Fruit fly (Drosophila melanogaster) whole organism, embryonic: ENCODE data around the gene CG31538.

Experiments used
- B-H2 ChIP-seq: fragments of 200-800 bp; sonication (Bioruptor generic); optimal IDR thresholded peaks from 2 replicates; lab custom pipeline; 2018; ENCODE audit warnings: missing biosample characterization, mild to moderate bottlenecking, missing genetic modification characterization
- CG11093 ChIP-seq: fragments of 200-800 bp; sonication (Bioruptor generic); IDR thresholded peaks from 3 replicates; pipeline ENCODE4 v1.3.6; 2022; ENCODE audit warnings: missing biosample characterization, missing genetic modification characterization
- CG11696 ChIP-seq: fragments of 200-800 bp; sonication (Bioruptor generic); IDR thresholded peaks from 2 replicates; pipeline ENCODE4 v1.3.6; 2022; ENCODE audit warnings: missing biosample characterization, missing genetic modification characterization
- CG12236 ChIP-seq: fragments of 200-800 bp; sonication (Bioruptor generic); optimal IDR thresholded peaks from 2 replicates; lab custom pipeline; 2016; ENCODE audit warnings: missing biosample characterization, missing genetic modification characterization
- CG12391 ChIP-seq: fragments of 200-800 bp; sonication (Bioruptor generic); optimal IDR thresholded peaks from 3 replicates; lab custom pipeline; 2018; ENCODE audit warnings: missing biosample characterization, mild to moderate bottlenecking, missing genetic modification characterization, moderate library complexity
- CG14014 ChIP-seq: fragments of 200-800 bp; sonication (Bioruptor generic); IDR thresholded peaks from 2 replicates; pipeline ENCODE4 v1.3.6; 2022; ENCODE audit warnings: missing biosample characterization, missing genetic modification characterization
- CG15011 ChIP-seq: fragments of 200-800 bp; sonication (Bioruptor generic); optimal IDR thresholded peaks from 3 replicates; lab custom pipeline; 2018; ENCODE audit warnings: missing biosample characterization, mild to moderate bottlenecking, missing genetic modification characterization
- CG16779 ChIP-seq: fragments of 200-800 bp; sonication (Bioruptor generic); IDR thresholded peaks from 2 replicates; pipeline ENCODE4 v1.3.6; 2022; ENCODE audit warnings: missing biosample characterization, missing genetic modification characterization
- CG17912 ChIP-seq: fragments of 200-800 bp; sonication (Bioruptor generic); optimal IDR thresholded peaks from 2 replicates; lab custom pipeline; 2018; ENCODE audit warnings: missing biosample characterization, mild to moderate bottlenecking, missing genetic modification characterization
- CG2202 ChIP-seq: fragments of 200-800 bp; sonication (Bioruptor generic); optimal IDR thresholded peaks from 2 replicates; lab custom pipeline; 2018; ENCODE audit warnings: missing biosample characterization, mild to moderate bottlenecking, missing genetic modification characterization
- CG2889 ChIP-seq: fragments of 200-800 bp; sonication (Bioruptor generic); IDR thresholded peaks from 3 replicates; pipeline ENCODE4 v1.3.6; 2022; ENCODE audit warnings: missing biosample characterization, missing genetic modification characterization
- CG4617 ChIP-seq: fragments of 200-800 bp; sonication (Bioruptor generic); optimal IDR thresholded peaks from 3 replicates; lab custom pipeline; 2016; ENCODE audit warnings: missing biosample characterization, missing genetic modification characterization, borderline replicate concordance
- CG4707 ChIP-seq: fragments of 200-800 bp; sonication (Bioruptor generic); optimal IDR thresholded peaks from 2 replicates; lab custom pipeline; 2018; ENCODE audit warnings: missing biosample characterization, mild to moderate bottlenecking, missing genetic modification characterization, moderate library complexity
- CG6654 ChIP-seq: fragments of 200-800 bp; sonication (Bioruptor generic); optimal IDR thresholded peaks from 2 replicates; lab custom pipeline; 2017; ENCODE audit warnings: missing biosample characterization, mild to moderate bottlenecking, missing genetic modification characterization
- CG7786 ChIP-seq: fragments of 200-800 bp; sonication (Bioruptor generic); optimal IDR thresholded peaks from 2 replicates; lab custom pipeline; 2016; ENCODE audit warnings: missing biosample characterization, missing genetic modification characterization
- CG7963 ChIP-seq: fragments of 200-800 bp; sonication (Bioruptor generic); IDR thresholded peaks from 3 replicates; pipeline ENCODE4 v1.3.6; 2022; ENCODE audit warnings: missing biosample characterization, missing genetic modification characterization; ENCODE audit not compliant: partially characterized antibody
- CG8089 ChIP-seq: fragments of 200-800 bp; sonication (Bioruptor generic); optimal IDR thresholded peaks from 3 replicates; lab custom pipeline; 2016; ENCODE audit warnings: missing biosample characterization, missing genetic modification characterization
- CG8478 ChIP-seq: fragments of >200 bp; optimal IDR thresholded peaks from 2 replicates; lab custom pipeline; 2018
- Camta ChIP-seq: fragments of 200-800 bp; sonication (Bioruptor generic); optimal IDR thresholded peaks from 2 replicates; lab custom pipeline; 2016; ENCODE audit warnings: missing biosample characterization, missing genetic modification characterization
- CkIIα-i1 ChIP-seq: fragments of 200-800 bp; sonication (Bioruptor generic); IDR thresholded peaks from 2 replicates; pipeline ENCODE4 v1.3.6; 2022; ENCODE audit warnings: missing biosample characterization, missing genetic modification characterization
- CoRest ChIP-seq: fragments of 200-800 bp; sonication (Bioruptor generic); optimal IDR thresholded peaks from 3 replicates; lab custom pipeline; 2018; ENCODE audit warnings: missing biosample characterization, mild to moderate bottlenecking, missing genetic modification characterization, moderate library complexity
- Dip2 ChIP-seq: fragments of 200-800 bp; sonication (Bioruptor generic); IDR thresholded peaks from 2 replicates; pipeline ENCODE4 v1.3.6; 2022; ENCODE audit warnings: missing biosample characterization, missing genetic modification characterization
- Dll ChIP-seq: fragments of 200-800 bp; sonication (Bioruptor generic); IDR thresholded peaks from 4 replicates; pipeline ENCODE4 v1.3.6; 2022; ENCODE audit warnings: missing biosample characterization, missing genetic modification characterization; ENCODE audit not compliant: partially characterized antibody
- Elba2 ChIP-seq: fragments of 200-800 bp; sonication (Bioruptor generic); optimal IDR thresholded peaks from 3 replicates; lab custom pipeline; 2016; ENCODE audit warnings: missing biosample characterization, missing genetic modification characterization
- Hmx ChIP-seq: fragments of 200-800 bp; sonication (Bioruptor generic); optimal IDR thresholded peaks from 2 replicates; lab custom pipeline; 2016; ENCODE audit warnings: missing biosample characterization, missing genetic modification characterization
- Hr51 ChIP-seq, 2 experiments: fragments of 200-800 bp; sonication (Bioruptor generic); optimal IDR thresholded peaks; 2 replicates in 1 of 2; 3 replicates in 1 of 2; lab custom pipeline; 2016 to 2018; ENCODE audit warnings: missing biosample characterization in 2 of 2, missing genetic modification characterization in 2 of 2, mild to moderate bottlenecking in 1 of 2, moderate library complexity in 1 of 2
- Lhr ChIP-seq: fragments of 200-800 bp; sonication (Bioruptor generic); optimal IDR thresholded peaks from 3 replicates; lab custom pipeline; 2017; ENCODE audit warnings: mild to moderate bottlenecking, missing biosample characterization, missing genetic modification reagents, missing genetic modification characterization
- Mad ChIP-seq: fragments of 200-800 bp; sonication (Bioruptor generic); optimal IDR thresholded peaks from 2 replicates; lab custom pipeline; 2016; ENCODE audit warnings: missing biosample characterization, missing genetic modification characterization
- NK7.1 ChIP-seq: fragments of 200-800 bp; sonication (Bioruptor generic); optimal IDR thresholded peaks from 3 replicates; lab custom pipeline; 2016; ENCODE audit warnings: missing biosample characterization, missing genetic modification characterization
- Scr ChIP-seq: fragments of 200-800 bp; sonication (Bioruptor generic); IDR thresholded peaks from 2 replicates; pipeline ENCODE4 v1.3.6; 2022; ENCODE audit warnings: missing biosample characterization, missing genetic modification characterization; ENCODE audit not compliant: partially characterized antibody
- Ssrp ChIP-seq: fragments of 200-800 bp; sonication (Bioruptor generic); optimal IDR thresholded peaks from 2 replicates; lab custom pipeline; 2018; ENCODE audit warnings: missing biosample characterization, mild to moderate bottlenecking, missing genetic modification characterization, moderate library complexity
- ac ChIP-seq: fragments of 200-800 bp; sonication (Bioruptor generic); optimal IDR thresholded peaks from 3 replicates; lab custom pipeline; 2017; ENCODE audit warnings: missing biosample characterization, mild to moderate bottlenecking, missing genetic modification characterization
- btn ChIP-seq: fragments of 200-800 bp; sonication (Bioruptor generic); optimal IDR thresholded peaks from 2 replicates; lab custom pipeline; 2016; ENCODE audit warnings: missing biosample characterization, missing genetic modification characterization
- dan ChIP-seq: fragments of 200-800 bp; sonication (Bioruptor generic); IDR thresholded peaks from 2 replicates; pipeline ENCODE4 v1.3.6; 2022; ENCODE audit warnings: missing biosample characterization, missing genetic modification characterization
- dimm ChIP-seq: fragments of 200-800 bp; sonication (Bioruptor generic); IDR thresholded peaks from 2 replicates; pipeline ENCODE4 v1.3.6; 2022; ENCODE audit warnings: missing biosample characterization, missing genetic modification characterization
- ewg ChIP-seq: fragments of 200-800 bp; sonication (Bioruptor generic); optimal IDR thresholded peaks from 3 replicates; lab custom pipeline; 2017; ENCODE audit warnings: mild to moderate bottlenecking, missing biosample characterization, missing genetic modification reagents, missing genetic modification characterization
- eyg ChIP-seq: fragments of 200-800 bp; sonication (Bioruptor generic); optimal IDR thresholded peaks from 3 replicates; lab custom pipeline; 2016; ENCODE audit warnings: missing biosample characterization, missing genetic modification characterization
- gcm ChIP-seq: fragments of 200-800 bp; sonication (Bioruptor generic); optimal IDR thresholded peaks from 2 replicates; lab custom pipeline; 2019; ENCODE audit warnings: missing biosample characterization, mild to moderate bottlenecking, missing genetic modification characterization, moderate library complexity
- hkb ChIP-seq, 2 experiments: fragments of 200-800 bp in 1 of 2; fragments of >200 bp in 1 of 2; sonication (Bioruptor generic) in 1 of 2; IDR thresholded peaks in 1 of 2; optimal IDR thresholded peaks in 1 of 2; 2 replicates each; pipeline versions ENCODE4 v1.3.6 to Lab custom; 2017 to 2022; ENCODE audit warnings: missing biosample characterization in 1 of 2, missing genetic modification characterization in 1 of 2
- mld ChIP-seq: fragments of 200-800 bp; sonication (Bioruptor generic); IDR thresholded peaks from 3 replicates; pipeline ENCODE4 v1.3.6; 2022; ENCODE audit warnings: missing biosample characterization, missing genetic modification characterization; ENCODE audit not compliant: partially characterized antibody
- odd ChIP-seq: fragments of 200-800 bp; sonication (Bioruptor generic); optimal IDR thresholded peaks from 2 replicates; lab custom pipeline; 2017; ENCODE audit warnings: missing biosample characterization, mild to moderate bottlenecking, missing genetic modification characterization
- p53 ChIP-seq: fragments of 200-800 bp; sonication (Bioruptor generic); optimal IDR thresholded peaks from 2 replicates; lab custom pipeline; 2016; ENCODE audit warnings: missing biosample characterization, missing genetic modification characterization
- pnt ChIP-seq: fragments of 200-800 bp; sonication (Bioruptor generic); optimal IDR thresholded peaks from 3 replicates; lab custom pipeline; 2016; ENCODE audit warnings: missing biosample characterization, missing genetic modification characterization
- pum ChIP-seq: fragments of 200-800 bp; sonication (Bioruptor generic); optimal IDR thresholded peaks from 2 replicates; lab custom pipeline; 2016; ENCODE audit warnings: missing biosample characterization, missing genetic modification characterization
- ro ChIP-seq: fragments of 200-800 bp; sonication (Bioruptor generic); IDR thresholded peaks from 2 replicates; pipeline ENCODE4 v1.3.6; 2022; ENCODE audit warnings: missing biosample characterization, missing genetic modification characterization
- schlank ChIP-seq: fragments of 200-800 bp; sonication (Bioruptor generic); optimal IDR thresholded peaks from 2 replicates; lab custom pipeline; 2018; ENCODE audit warnings: missing biosample characterization, mild to moderate bottlenecking, missing genetic modification characterization
- sens-2 ChIP-seq: fragments of 200-800 bp; sonication (Bioruptor generic); IDR thresholded peaks from 2 replicates; pipeline ENCODE4 v1.3.6; 2022; ENCODE audit warnings: missing biosample characterization, missing genetic modification characterization
- slou ChIP-seq: fragments of 200-800 bp; sonication (Bioruptor generic); optimal IDR thresholded peaks from 3 replicates; lab custom pipeline; 2016; ENCODE audit warnings: missing biosample characterization, missing genetic modification characterization
- ssp ChIP-seq: fragments of 200-800 bp; sonication (Bioruptor generic); IDR thresholded peaks from 2 replicates; pipeline ENCODE4 v1.3.6; 2022; ENCODE audit warnings: missing biosample characterization, missing genetic modification characterization
- stwl ChIP-seq: fragments of 200-800 bp; sonication (Bioruptor generic); optimal IDR thresholded peaks from 3 replicates; lab custom pipeline; 2018; ENCODE audit warnings: missing biosample characterization, mild to moderate bottlenecking, missing genetic modification characterization, moderate library complexity
- zfh1 ChIP-seq: fragments of 200-800 bp; sonication (Bioruptor generic); IDR thresholded peaks from 3 replicates; pipeline ENCODE4 v1.3.6; 2022; ENCODE audit warnings: missing biosample characterization, missing genetic modification characterization
- zfh2 ChIP-seq: fragments of 200-800 bp; sonication (Bioruptor generic); optimal IDR thresholded peaks from 2 replicates; lab custom pipeline; 2016; ENCODE audit warnings: missing biosample characterization, missing genetic modification characterization

CG31538 gene

dm6 chr3R:5270806-5271205 is 6.8 kb downstream of the CG31538 start (continued):
- TF ChIP-seq Hmx (GFP tag; lab: Kevin White, UChicago): no peak
- no peak for TF ChIP-seq Hr51 (GFP tag; optimal IDR thresholded peaks at IDR 0.05; lab: Kevin White, UChicago)
- TF ChIP-seq CG4707: no peak
- TF ChIP-seq odd (GFP tag; lab: Kevin White, UChicago): no peak
- TF ChIP-seq B-H2 (GFP tag; lab: Kevin White, UChicago): no peak
- TF ChIP-seq CG11696 (GFP tag; lab: Robert Waterston, UW): peak; percentile 44; the same call in 1 of the 2 replicates
- no peak for TF ChIP-seq CG4617
- no peak for TF ChIP-seq Scr
- TF ChIP-seq mld (GFP tag; lab: Robert Waterston, UW): no peak
- TF ChIP-seq CG12236: no peak
- no peak for TF ChIP-seq CG16779 (GFP tag; lab: Robert Waterston, UW)
- no peak for TF ChIP-seq zfh1
- TF ChIP-seq Mad: no peak
- TF ChIP-seq CG7786 (GFP tag; lab: Kevin White, UChicago): no peak
- no peak for TF ChIP-seq CG17912 (GFP tag; lab: Kevin White, UChicago)
- no peak for TF ChIP-seq CG6654 (GFP tag; lab: Kevin White, UChicago)
- no peak for TF ChIP-seq dan (GFP tag; lab: Robert Waterston, UW)
- no peak for TF ChIP-seq zfh2
- TF ChIP-seq CG2202 (tag; lab: Kevin White, UChicago): no peak
- TF ChIP-seq pum (GFP tag; lab: Kevin White, UChicago): no peak
- peak; percentile 43 for TF ChIP-seq stwl (tag; lab: Kevin White, UChicago)
- no peak for TF ChIP-seq ssp
- TF ChIP-seq Dip2 (GFP tag; lab: Robert Waterston, UW): no peak
- TF ChIP-seq eyg: no peak
- TF ChIP-seq ac (GFP tag; lab: Kevin White, UChicago): no peak
- TF ChIP-seq CG2889 (GFP tag; lab: Robert Waterston, UW): no peak
- TF ChIP-seq CG11093 (GFP tag; lab: Robert Waterston, UW): no peak
- no peak for TF ChIP-seq CG8478
- TF ChIP-seq Elba2 (GFP tag; lab: Kevin White, UChicago): no peak
- TF ChIP-seq ewg: peak; percentile 89
- TF ChIP-seq Camta (GFP tag; lab: Kevin White, UChicago): no peak
- TF ChIP-seq sens-2 (GFP tag; lab: Robert Waterston, UW): no peak
- no peak for TF ChIP-seq Dll
- TF ChIP-seq gcm (GFP tag; lab: Kevin White, UChicago): no peak
- TF ChIP-seq schlank (tag; lab: Kevin White, UChicago): no peak
- no peak for TF ChIP-seq CG8089
- no peak for TF ChIP-seq ro (GFP tag; lab: Robert Waterston, UW)
- TF ChIP-seq btn: no peak
- no peak for TF ChIP-seq CoRest
- TF ChIP-seq CkIIα-i1 (GFP tag; lab: Robert Waterston, UW): no peak
- TF ChIP-seq Ssrp (tag; lab: Kevin White, UChicago): no peak
- TF ChIP-seq CG15011 (GFP tag; lab: Kevin White, UChicago): no peak
- TF ChIP-seq NK7.1: no peak
- no peak for TF ChIP-seq CG12391 (tag; lab: Kevin White, UChicago)
- TF ChIP-seq slou: no peak
- no peak for TF ChIP-seq CG7963
- TF ChIP-seq CG14014: no peak
- TF ChIP-seq dimm: no peak
- no peak for TF ChIP-seq hkb (optimal IDR thresholded peaks at IDR 0.05; lab: Kevin White, UChicago)
- TF ChIP-seq hkb (GFP tag; IDR thresholded peaks at IDR 0.05; lab: Robert Waterston, UW): 0 out of 2 replicates have a peak, but pooled peaks have one; percentile 38
- no peak for TF ChIP-seq pnt (GFP tag; lab: Kevin White, UChicago)
- TF ChIP-seq Lhr (GFP tag; lab: Kevin White, UChicago): no peak
- no peak for TF ChIP-seq p53
